Fruit fly (Drosophila melanogaster) whole organism, wandering third instar larva: ENCODE measurements around the gene ftz-f1.

Experiments used
- Hr83 ChIP-seq: fragments of 200-300 bp; sonication (Bioruptor generic); optimal IDR thresholded peaks from 2 replicates; lab custom pipeline; 2016; ENCODE audit warnings: missing biosample characterization, mild to moderate bottlenecking, missing genetic modification characterization, moderate library complexity; ENCODE audit not compliant: poor library complexity, severe bottlenecking
- N ChIP-seq: fragments of >200 bp; optimal IDR thresholded peaks from 2 replicates; lab custom pipeline; 2018; ENCODE audit warnings: missing biosample characterization, missing external identifiers, missing genetic modification characterization
- h ChIP-seq: fragments of 200-800 bp; sonication (Bioruptor generic); optimal IDR thresholded peaks from 3 replicates; lab custom pipeline; 2016; ENCODE audit warnings: missing biosample characterization, mild to moderate bottlenecking, missing genetic modification characterization
- psq ChIP-seq: fragments of 200-800 bp; sonication (Bioruptor generic); optimal IDR thresholded peaks from 3 replicates; lab custom pipeline; 2017; ENCODE audit warnings: missing biosample characterization, mild to moderate bottlenecking, missing genetic modification characterization, moderate library complexity
- usp ChIP-seq: fragments of >200 bp; optimal IDR thresholded peaks from 2 replicates; lab custom pipeline; 2017; ENCODE audit warnings: missing biosample characterization, missing genetic modification characterization

DNA sequence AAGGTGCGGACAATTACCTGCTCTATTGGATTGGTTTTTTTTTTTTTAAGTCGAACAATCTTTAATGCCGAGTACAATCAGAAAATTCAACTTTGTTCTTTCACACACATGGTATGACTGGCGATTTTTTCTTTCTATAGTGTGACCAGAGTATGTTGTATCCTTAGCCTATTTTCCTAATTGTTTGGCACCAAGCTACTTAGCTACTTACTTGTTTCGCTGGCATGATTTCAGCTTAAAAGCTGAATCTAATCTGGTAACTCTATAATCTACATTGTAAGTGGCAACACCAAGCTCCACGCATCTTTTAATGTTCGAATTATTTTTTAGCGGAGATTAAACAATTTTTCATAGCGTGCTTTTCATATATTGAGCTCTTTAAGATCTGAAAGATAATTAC lies 77.9 kb downstream of the ftz-f1 start, which contains the start of gene CG12477:
- TF ChIP-seq h (GFP tag; lab: Kevin White, UChicago), result no peak
- no peak for TF ChIP-seq psq (GFP tag; lab: Kevin White, UChicago)
- TF ChIP-seq Hr83 (GFP tag; lab: Kevin White, UChicago), result no peak
- TF ChIP-seq usp (GFP tag; lab: Kevin White, UChicago), result no peak
- TF ChIP-seq N (GFP tag; lab: Kevin White, UChicago), result no peak
